Fruit fly (Drosophila melanogaster) whole organism, embryonic: ENCODE results near the gene CG33258.

Source experiments
- B-H2 ChIP-seq: fragments of 200-800 bp; sonication (Bioruptor generic); optimal IDR thresholded peaks from 2 replicates; lab custom pipeline; 2018; ENCODE audit warnings: missing biosample characterization, mild to moderate bottlenecking, missing genetic modification characterization
- CG11696 ChIP-seq: fragments of 200-800 bp; sonication (Bioruptor generic); IDR thresholded peaks from 2 replicates; pipeline ENCODE4 v1.3.6; 2022; ENCODE audit warnings: missing biosample characterization, missing genetic modification characterization
- CG12659 ChIP-seq: fragments of 200-800 bp; sonication (Bioruptor generic); optimal IDR thresholded peaks from 3 replicates; lab custom pipeline; 2017; ENCODE audit warnings: mild to moderate bottlenecking, missing biosample characterization, missing genetic modification reagents, missing genetic modification characterization
- CG13424 ChIP-seq: fragments of 200-800 bp; sonication (Bioruptor generic); optimal IDR thresholded peaks from 2 replicates; lab custom pipeline; 2019; ENCODE audit warnings: missing biosample characterization, mild to moderate bottlenecking, missing genetic modification characterization, moderate library complexity
- CG15073 ChIP-seq: fragments of 200-800 bp; sonication (Bioruptor generic); optimal IDR thresholded peaks from 2 replicates; lab custom pipeline; 2016; ENCODE audit warnings: missing biosample characterization, missing genetic modification characterization
- CG15601 ChIP-seq: fragments of 200-800 bp; sonication (Bioruptor generic); optimal IDR thresholded peaks from 3 replicates; lab custom pipeline; 2019; ENCODE audit warnings: missing biosample characterization, mild to moderate bottlenecking, missing genetic modification characterization, moderate library complexity
- CG1602 ChIP-seq: fragments of 200-800 bp; sonication (Bioruptor generic); optimal IDR thresholded peaks from 3 replicates; lab custom pipeline; 2016; ENCODE audit warnings: missing biosample characterization, missing genetic modification characterization
- CG17361 ChIP-seq: fragments of 200-800 bp; sonication (Bioruptor generic); IDR thresholded peaks from 3 replicates; pipeline ENCODE4 v1.3.6; 2022; ENCODE audit warnings: missing biosample characterization, missing genetic modification characterization
- CG2199 ChIP-seq: fragments of 200-800 bp; sonication (Bioruptor generic); IDR thresholded peaks from 3 replicates; pipeline ENCODE4 v1.3.6; 2022; ENCODE audit warnings: missing biosample characterization, missing genetic modification characterization
- CG30020 ChIP-seq: fragments of 200-800 bp; optimal IDR thresholded peaks from 2 replicates; lab custom pipeline; 2019; ENCODE audit warnings: missing biosample characterization, mild to moderate bottlenecking, missing genetic modification characterization, moderate library complexity
- CG30403 ChIP-seq: fragments of 200-800 bp; sonication (Bioruptor generic); optimal IDR thresholded peaks from 3 replicates; lab custom pipeline; 2016; ENCODE audit warnings: missing biosample characterization, missing genetic modification characterization
- CG31388 ChIP-seq: fragments of 200-800 bp; sonication (Bioruptor generic); optimal IDR thresholded peaks from 2 replicates; lab custom pipeline; 2016; ENCODE audit warnings: missing biosample characterization, missing genetic modification characterization
- CG34422 ChIP-seq: fragments of 200-800 bp; sonication (Bioruptor generic); IDR thresholded peaks from 3 replicates; pipeline ENCODE4 v1.3.6; 2022; ENCODE audit warnings: missing biosample characterization, missing genetic modification characterization
- CG4424 ChIP-seq: fragments of 200-800 bp; sonication (Bioruptor generic); optimal IDR thresholded peaks from 3 replicates; lab custom pipeline; 2016; ENCODE audit warnings: missing biosample characterization, missing genetic modification characterization
- CG6175 ChIP-seq: fragments of 200-800 bp; sonication (Bioruptor generic); IDR thresholded peaks from 3 replicates; pipeline ENCODE4 v1.3.6; 2022; ENCODE audit warnings: missing biosample characterization, missing genetic modification characterization
- CG6654 ChIP-seq: fragments of 200-800 bp; sonication (Bioruptor generic); optimal IDR thresholded peaks from 2 replicates; lab custom pipeline; 2017; ENCODE audit warnings: missing biosample characterization, mild to moderate bottlenecking, missing genetic modification characterization
- CG8924 ChIP-seq: fragments of 200-800 bp; optimal IDR thresholded peaks from 3 replicates; lab custom pipeline; 2019; ENCODE audit warnings: missing biosample characterization, mild to moderate bottlenecking, missing genetic modification characterization, moderate library complexity
- CG8944 ChIP-seq: fragments of 200-800 bp; sonication (Bioruptor generic); optimal IDR thresholded peaks from 3 replicates; lab custom pipeline; 2016; ENCODE audit warnings: missing biosample characterization, missing genetic modification characterization
- CTCF ChIP-seq: fragments of 200-800 bp; sonication (Bioruptor generic); optimal IDR thresholded peaks from 2 replicates; lab custom pipeline; 2017; ENCODE audit warnings: missing biosample characterization, mild to moderate bottlenecking, missing genetic modification characterization, moderate library complexity
- CoRest ChIP-seq: fragments of 200-800 bp; sonication (Bioruptor generic); optimal IDR thresholded peaks from 3 replicates; lab custom pipeline; 2018; ENCODE audit warnings: missing biosample characterization, mild to moderate bottlenecking, missing genetic modification characterization, moderate library complexity
- Dad ChIP-seq: fragments of 200-800 bp; sonication (Bioruptor generic); optimal IDR thresholded peaks from 3 replicates; lab custom pipeline; 2016; ENCODE audit warnings: missing biosample characterization, missing genetic modification characterization
- Dip2 ChIP-seq: fragments of 200-800 bp; sonication (Bioruptor generic); IDR thresholded peaks from 2 replicates; pipeline ENCODE4 v1.3.6; 2022; ENCODE audit warnings: missing biosample characterization, missing genetic modification characterization
- Doc3 ChIP-seq: fragments of 200-800 bp; sonication (Bioruptor generic); IDR thresholded peaks from 3 replicates; pipeline ENCODE4 v1.3.6; 2022; ENCODE audit warnings: missing biosample characterization, missing genetic modification characterization; ENCODE audit not compliant: partially characterized antibody
- Dref ChIP-seq: fragments of 200-800 bp; sonication (Bioruptor generic); IDR thresholded peaks from 2 replicates; pipeline ENCODE4 v1.3.6; 2022; ENCODE audit warnings: missing biosample characterization, missing genetic modification characterization
- GATAe ChIP-seq: fragments of 200-800 bp; sonication (Bioruptor generic); conservative IDR thresholded peaks from 2 replicates; pipeline ENCODE4 v1.3.6; 2022; ENCODE audit warnings: missing biosample characterization, missing genetic modification characterization
- Hand ChIP-seq: fragments of 200-800 bp; sonication (Bioruptor generic); optimal IDR thresholded peaks from 2 replicates; lab custom pipeline; 2017; ENCODE audit warnings: mild to moderate bottlenecking, missing biosample characterization, missing genetic modification reagents, missing genetic modification characterization
- Hr51 ChIP-seq, 2 experiments: fragments of 200-800 bp; sonication (Bioruptor generic); optimal IDR thresholded peaks; 2 replicates in 1 of 2; 3 replicates in 1 of 2; lab custom pipeline; 2016 to 2018; ENCODE audit warnings: missing biosample characterization in 2 of 2, missing genetic modification characterization in 2 of 2, mild to moderate bottlenecking in 1 of 2, moderate library complexity in 1 of 2
- Hsf ChIP-seq: fragments of 200-800 bp; sonication (Bioruptor generic); optimal IDR thresholded peaks from 3 replicates; lab custom pipeline; 2016; ENCODE audit warnings: missing biosample characterization, missing genetic modification characterization
- Nf-YA ChIP-seq: fragments of 200-800 bp; sonication (Bioruptor generic); IDR thresholded peaks from 2 replicates; pipeline ENCODE4 v1.3.6; 2022; ENCODE audit warnings: missing biosample characterization, missing genetic modification characterization
- Vsx1 ChIP-seq: fragments of 200-800 bp; sonication (Bioruptor generic); optimal IDR thresholded peaks from 2 replicates; lab custom pipeline; 2017; ENCODE audit warnings: missing biosample characterization, mild to moderate bottlenecking, missing genetic modification characterization, missing genetic modification reagents
- ap ChIP-seq: fragments of 200-800 bp; sonication (Bioruptor generic); IDR thresholded peaks from 2 replicates; pipeline ENCODE4 v1.3.6; 2022; ENCODE audit warnings: missing biosample characterization, missing genetic modification characterization
- az2 ChIP-seq: fragments of 200-800 bp; sonication (Bioruptor generic); optimal IDR thresholded peaks from 3 replicates; lab custom pipeline; 2016; ENCODE audit warnings: missing biosample characterization, missing genetic modification characterization
- bigmax ChIP-seq: fragments of 200-800 bp; sonication (Bioruptor generic); optimal IDR thresholded peaks from 2 replicates; lab custom pipeline; 2018; ENCODE audit warnings: missing biosample characterization, mild to moderate bottlenecking, missing genetic modification characterization
- dimm ChIP-seq: fragments of 200-800 bp; sonication (Bioruptor generic); IDR thresholded peaks from 2 replicates; pipeline ENCODE4 v1.3.6; 2022; ENCODE audit warnings: missing biosample characterization, missing genetic modification characterization
- dmrt11E ChIP-seq: fragments of 200-800 bp; sonication (Bioruptor generic); optimal IDR thresholded peaks from 3 replicates; lab custom pipeline; 2018; ENCODE audit warnings: missing biosample characterization, mild to moderate bottlenecking, missing genetic modification characterization, moderate library complexity
- ftz-f1 ChIP-seq: fragments of 200-800 bp; sonication (Bioruptor generic); optimal IDR thresholded peaks from 2 replicates; lab custom pipeline; 2016; ENCODE audit warnings: missing biosample characterization, missing genetic modification characterization
- gt ChIP-seq: fragments of 200-800 bp; sonication (Bioruptor generic); IDR thresholded peaks from 2 replicates; pipeline ENCODE4 v1.3.6; 2022; ENCODE audit warnings: missing biosample characterization, missing genetic modification characterization
- ind ChIP-seq: fragments of 200-800 bp; sonication (Bioruptor generic); optimal IDR thresholded peaks from 3 replicates; lab custom pipeline; 2016; ENCODE audit warnings: missing biosample characterization, missing genetic modification characterization
- kay ChIP-seq: fragments of 200-800 bp; sonication (Bioruptor generic); optimal IDR thresholded peaks from 2 replicates; lab custom pipeline; 2016; ENCODE audit warnings: missing biosample characterization, missing genetic modification characterization
- oc ChIP-seq: fragments of 200-800 bp; sonication (Bioruptor generic); optimal IDR thresholded peaks from 2 replicates; lab custom pipeline; 2018; ENCODE audit warnings: missing biosample characterization, mild to moderate bottlenecking, missing genetic modification characterization, moderate library complexity
- pan ChIP-seq, 4 experiments: fragments of >200 bp in 3 of 4; fragments of 200-800 bp in 1 of 4; sonication (Bioruptor generic) in 1 of 4; optimal IDR thresholded peaks in 3 of 4; IDR thresholded peaks in 1 of 4; 2 replicates each; pipeline versions ENCODE4 v1.3.6 to Lab custom; 2017 to 2022; ENCODE audit warnings: missing biosample characterization in 2 of 4, missing genetic modification characterization in 2 of 4, mixed read lengths in 1 of 4
- pum ChIP-seq: fragments of 200-800 bp; sonication (Bioruptor generic); optimal IDR thresholded peaks from 2 replicates; lab custom pipeline; 2016; ENCODE audit warnings: missing biosample characterization, missing genetic modification characterization
- salm ChIP-seq: fragments of 200-800 bp; sonication (Bioruptor generic); optimal IDR thresholded peaks from 2 replicates; lab custom pipeline; 2018; ENCODE audit warnings: missing biosample characterization, mild to moderate bottlenecking, missing genetic modification characterization
- sim ChIP-seq: fragments of 200-800 bp; sonication (Bioruptor generic); IDR thresholded peaks from 2 replicates; pipeline ENCODE4 v1.3.6; 2022; ENCODE audit warnings: missing biosample characterization, missing genetic modification characterization
- slp2 ChIP-seq: fragments of 200-800 bp; sonication (Bioruptor generic); optimal IDR thresholded peaks from 2 replicates; lab custom pipeline; 2016; ENCODE audit warnings: missing biosample characterization, missing genetic modification characterization
- so ChIP-seq: fragments of 200-800 bp; sonication (Bioruptor generic); IDR thresholded peaks from 3 replicates; pipeline ENCODE4 v1.3.6; 2022; ENCODE audit warnings: missing biosample characterization, missing genetic modification characterization
- ssp ChIP-seq: fragments of 200-800 bp; sonication (Bioruptor generic); IDR thresholded peaks from 2 replicates; pipeline ENCODE4 v1.3.6; 2022; ENCODE audit warnings: missing biosample characterization, missing genetic modification characterization
- toy ChIP-seq: fragments of 200-800 bp; sonication (Bioruptor generic); IDR thresholded peaks from 2 replicates; pipeline ENCODE4 v1.3.6; 2022; ENCODE audit warnings: missing biosample characterization, missing genetic modification characterization
- tup ChIP-seq: fragments of 200-800 bp; sonication (Bioruptor generic); optimal IDR thresholded peaks from 2 replicates; lab custom pipeline; 2016; ENCODE audit warnings: missing biosample characterization, mild to moderate bottlenecking, missing genetic modification characterization, moderate library complexity
- z ChIP-seq: fragments of 200-800 bp; sonication (Bioruptor generic); IDR thresholded peaks from 3 replicates; pipeline ENCODE4 v1.3.6; 2022; ENCODE audit warnings: missing biosample characterization, missing genetic modification characterization
- zf30C ChIP-seq: fragments of 200-800 bp; sonication (Bioruptor generic); optimal IDR thresholded peaks from 3 replicates; lab custom pipeline; 2018; ENCODE audit warnings: missing biosample characterization, mild to moderate bottlenecking, missing genetic modification characterization

Gene CG33258

dm6 chr3L:16037048-16037477 lies 45.3 kb upstream of the CG33258 start (continued):
- TF ChIP-seq CG8944 = peak; percentile 52
- peak; percentile 73 for TF ChIP-seq Dad (GFP tag; lab: Kevin White, UChicago)
- TF ChIP-seq zf30C (GFP tag; lab: Kevin White, UChicago) = peak; percentile 99
- TF ChIP-seq gt (GFP tag; lab: Robert Waterston, UW) = no peak
- peak; percentile 83 for TF ChIP-seq CG30403 (GFP tag; lab: Kevin White, UChicago)
- TF ChIP-seq GATAe (GFP tag; lab: Robert Waterston, UW) = no peak
- peak; percentile 72 for TF ChIP-seq az2
- TF ChIP-seq Hand = peak; percentile 77
- peak; percentile 39 for TF ChIP-seq ftz-f1 (GFP tag; lab: Kevin White, UChicago)
- peak; percentile 74 for TF ChIP-seq CG4424 (GFP tag; lab: Kevin White, UChicago)
- peak; percentile 15 for TF ChIP-seq CG30020
- TF ChIP-seq CoRest (tag; lab: Kevin White, UChicago) = peak; percentile 78
- peak; percentile 46 for TF ChIP-seq salm (tag; lab: Kevin White, UChicago)
- TF ChIP-seq CG17361 (GFP tag; lab: Robert Waterston, UW) = peak; percentile 62; the same call in 1 of the 3 replicates
- TF ChIP-seq ind (GFP tag; lab: Kevin White, UChicago) = peak; percentile 73
- 0 out of 3 replicates have a peak, but pooled peaks have one; percentile 37 for TF ChIP-seq CG6175
- TF ChIP-seq bigmax = peak; percentile 11
- TF ChIP-seq kay = peak; percentile 93
- TF ChIP-seq Nf-YA = 0 out of 2 replicates have a peak, but pooled peaks have one; percentile 15
- TF ChIP-seq CG12659 (GFP tag; lab: Kevin White, UChicago) = peak; percentile 79
- peak; percentile 67 for TF ChIP-seq CG8924
- peak; percentile 61; the same call in 2 of the 3 replicates for TF ChIP-seq CG34422 (GFP tag; lab: Robert Waterston, UW)
- 0 out of 2 replicates have a peak, but pooled peaks have one; percentile 6 for TF ChIP-seq dimm (GFP tag; lab: Robert Waterston, UW)
- peak; percentile 88 for TF ChIP-seq so (GFP tag; lab: Robert Waterston, UW)
- no peak for TF ChIP-seq pan (optimal IDR thresholded peaks at IDR 0.05; lab: Kevin White, UChicago)
- peak in 1 of 2 experiments; percentile 85 for TF ChIP-seq pan (GFP tag; optimal IDR thresholded peaks at IDR 0.05 in 1 of 2, IDR thresholded peaks at IDR 0.05 in 1 of 2)
- TF ChIP-seq CG15073 (GFP tag; lab: Kevin White, UChicago) = no peak
- peak; percentile 63 for TF ChIP-seq pum (GFP tag; lab: Kevin White, UChicago)
- no peak; the same call in 2 of the 3 replicates for TF ChIP-seq Doc3 (GFP tag; lab: Robert Waterston, UW)
- TF ChIP-seq Dip2 (GFP tag; lab: Robert Waterston, UW) = no peak
- peak; percentile 7 for TF ChIP-seq CG6654
- TF ChIP-seq tup (GFP tag; lab: Kevin White, UChicago) = peak; percentile 6
- TF ChIP-seq dmrt11E (tag; lab: Kevin White, UChicago) = peak; percentile 58
- peak; percentile 64 for TF ChIP-seq ap
- peak; percentile 77 for TF ChIP-seq CTCF (GFP tag; lab: Kevin White, UChicago)
- TF ChIP-seq sim = peak; percentile 54; the same call in 1 of the 2 replicates
- TF ChIP-seq Hsf (GFP tag; lab: Kevin White, UChicago) = peak; percentile 79
- TF ChIP-seq CG2199 (GFP tag; lab: Robert Waterston, UW) = peak; percentile 90
- no peak for TF ChIP-seq CG31388
- TF ChIP-seq CG11696 (GFP tag; lab: Robert Waterston, UW) = peak; percentile 66
- peak; percentile 43 for TF ChIP-seq CG1602 (GFP tag; lab: Kevin White, UChicago)
- TF ChIP-seq Dref (GFP tag; lab: Robert Waterston, UW) = peak; percentile 95
- peak; percentile 74 for TF ChIP-seq CG13424 (tag; lab: Kevin White, UChicago)
- TF ChIP-seq toy (GFP tag; lab: Robert Waterston, UW) = 0 out of 2 replicates have a peak, but pooled peaks have one; percentile 26
- peak; percentile 71 to 81 for TF ChIP-seq Hr51 (GFP tag; optimal IDR thresholded peaks at IDR 0.05; lab: Kevin White, UChicago)
- TF ChIP-seq CG15601 (tag; lab: Kevin White, UChicago) = peak; percentile 82
- no peak for TF ChIP-seq z (GFP tag; lab: Robert Waterston, UW)
- TF ChIP-seq B-H2 (GFP tag; lab: Kevin White, UChicago) = peak; percentile 60
- TF ChIP-seq Vsx1 = peak; percentile 34
- TF ChIP-seq ssp = peak; percentile 65; the same call in 1 of the 2 replicates
- peak; percentile 56 for TF ChIP-seq slp2 (GFP tag; lab: Kevin White, UChicago)
- TF ChIP-seq oc = peak; percentile 75
